Worm (Caenorhabditis elegans): Measurements from ENCODE around the gene gmpr-1.

DNA sequence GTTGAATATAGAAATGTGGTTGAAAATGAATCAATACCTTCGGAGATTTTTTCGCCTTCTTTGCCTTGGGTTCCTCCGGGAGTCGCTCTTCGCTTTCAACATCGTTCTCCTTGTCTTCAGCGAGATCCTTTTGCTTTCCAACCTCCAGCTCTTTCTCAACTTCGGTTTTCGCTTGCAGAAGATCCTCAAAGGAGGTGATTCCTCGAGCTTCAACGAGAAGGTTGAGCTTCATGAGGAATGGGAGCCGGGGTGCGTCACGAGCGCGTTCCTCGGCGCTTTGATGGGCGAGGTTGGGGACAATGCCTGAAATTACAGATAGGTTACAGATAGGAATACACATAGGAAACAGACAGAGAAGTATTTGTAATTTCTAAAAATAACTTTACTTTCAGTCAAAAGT lies 27.7 kb upstream of the gmpr-1 start:
- TF ChIP-seq med-1 (GFP tag; optimal IDR thresholded peaks at IDR 0.05; ENCODE audit: insufficient read depth) (no peak), ref-1 (GFP tag; conservative IDR thresholded peaks at IDR 0.05) (no peak), flt-1 (GFP tag; IDR thresholded peaks at IDR 0.05) (no peak), ztf-23 (GFP tag; IDR thresholded peaks at IDR 0.05) (no peak)

All from whole organism, midembryonic.